Fruit fly (Drosophila melanogaster) whole organism, embryonic: Measurements from ENCODE around the gene MESR3.

ENCODE experiments used
- CG1024 ChIP-seq: fragments of 200-800 bp; sonication (Bioruptor generic); IDR thresholded peaks from 2 replicates; pipeline ENCODE4 v1.3.6; 2022; ENCODE audit warnings: missing biosample characterization, missing genetic modification characterization
- CG10267 ChIP-seq: fragments of 200-800 bp; sonication (Bioruptor generic); optimal IDR thresholded peaks from 2 replicates; lab custom pipeline; 2018; ENCODE audit warnings: missing biosample characterization, mild to moderate bottlenecking, missing genetic modification characterization, moderate library complexity
- CG10321 ChIP-seq: fragments of 200-800 bp; sonication (Bioruptor generic); IDR thresholded peaks from 2 replicates; pipeline ENCODE4 v1.3.6; 2022; ENCODE audit warnings: missing biosample characterization, missing genetic modification characterization
- CG10654 ChIP-seq: fragments of 200-800 bp; sonication (Bioruptor generic); optimal IDR thresholded peaks from 2 replicates; lab custom pipeline; 2016; ENCODE audit warnings: missing biosample characterization, missing genetic modification characterization
- CG12744 ChIP-seq: fragments of 200-800 bp; sonication (Bioruptor generic); optimal IDR thresholded peaks from 2 replicates; lab custom pipeline; 2016; ENCODE audit warnings: missing biosample characterization, missing genetic modification characterization
- CG12769 ChIP-seq: fragments of 200-800 bp; sonication (Bioruptor generic); optimal IDR thresholded peaks from 2 replicates; lab custom pipeline; 2019; ENCODE audit warnings: missing biosample characterization, mild to moderate bottlenecking, missing genetic modification characterization, moderate library complexity
- CG13894 ChIP-seq: fragments of 200-800 bp; sonication (Bioruptor generic); optimal IDR thresholded peaks from 3 replicates; lab custom pipeline; 2018; ENCODE audit warnings: missing biosample characterization, mild to moderate bottlenecking, missing genetic modification characterization, moderate library complexity
- CG1832 ChIP-seq: fragments of 200-800 bp; sonication (Bioruptor generic); optimal IDR thresholded peaks from 2 replicates; lab custom pipeline; 2017; ENCODE audit warnings: missing biosample characterization, mild to moderate bottlenecking, missing genetic modification characterization, inconsistent platforms
- CG2116 ChIP-seq: fragments of 200-800 bp; sonication (Bioruptor generic); optimal IDR thresholded peaks from 3 replicates; lab custom pipeline; 2018; ENCODE audit warnings: missing biosample characterization, mild to moderate bottlenecking, missing genetic modification characterization
- CG30403 ChIP-seq: fragments of 200-800 bp; sonication (Bioruptor generic); optimal IDR thresholded peaks from 3 replicates; lab custom pipeline; 2016; ENCODE audit warnings: missing biosample characterization, missing genetic modification characterization
- CG30431 ChIP-seq: fragments of 200-800 bp; sonication (Bioruptor generic); optimal IDR thresholded peaks from 2 replicates; lab custom pipeline; 2017; ENCODE audit warnings: missing biosample characterization, missing genetic modification characterization
- CG34224 ChIP-seq: fragments of 200-800 bp; sonication (Bioruptor generic); IDR thresholded peaks from 3 replicates; pipeline ENCODE4 v1.3.6; 2022; ENCODE audit warnings: missing biosample characterization, missing genetic modification characterization; ENCODE audit not compliant: partially characterized antibody
- CG34376 ChIP-seq: fragments of 200-800 bp; sonication (Bioruptor generic); optimal IDR thresholded peaks from 2 replicates; lab custom pipeline; 2018; ENCODE audit warnings: missing biosample characterization, mild to moderate bottlenecking, missing genetic modification characterization
- CG3726 ChIP-seq: fragments of 200-800 bp; sonication (Bioruptor generic); IDR thresholded peaks from 3 replicates; pipeline ENCODE4, ENCODE4 v1.3.6; 2022; ENCODE audit warnings: missing biosample characterization, missing genetic modification characterization
- CG3838 ChIP-seq: fragments of 200-800 bp; sonication (Bioruptor generic); optimal IDR thresholded peaks from 3 replicates; lab custom pipeline; 2016; ENCODE audit warnings: missing biosample characterization, missing genetic modification characterization
- CG4707 ChIP-seq: fragments of 200-800 bp; sonication (Bioruptor generic); optimal IDR thresholded peaks from 2 replicates; lab custom pipeline; 2018; ENCODE audit warnings: missing biosample characterization, mild to moderate bottlenecking, missing genetic modification characterization, moderate library complexity
- CG8478 ChIP-seq: fragments of >200 bp; optimal IDR thresholded peaks from 2 replicates; lab custom pipeline; 2018
- CrebB ChIP-seq: fragments of 200-800 bp; sonication (Bioruptor generic); optimal IDR thresholded peaks from 3 replicates; lab custom pipeline; 2018; ENCODE audit warnings: missing biosample characterization, mild to moderate bottlenecking, missing genetic modification characterization
- Dad ChIP-seq: fragments of 200-800 bp; sonication (Bioruptor generic); optimal IDR thresholded peaks from 3 replicates; lab custom pipeline; 2016; ENCODE audit warnings: missing biosample characterization, missing genetic modification characterization
- Elba2 ChIP-seq: fragments of 200-800 bp; sonication (Bioruptor generic); optimal IDR thresholded peaks from 3 replicates; lab custom pipeline; 2016; ENCODE audit warnings: missing biosample characterization, missing genetic modification characterization
- HLH3B ChIP-seq: fragments of 200-800 bp; sonication (Bioruptor generic); IDR thresholded peaks from 2 replicates; pipeline ENCODE4 v1.3.6; 2022; ENCODE audit warnings: missing biosample characterization, missing genetic modification characterization
- Hr3 ChIP-seq: fragments of 200-800 bp; sonication (Bioruptor generic); optimal IDR thresholded peaks from 3 replicates; lab custom pipeline; 2016; ENCODE audit warnings: missing biosample characterization, missing genetic modification characterization
- Hsf ChIP-seq: fragments of 200-800 bp; sonication (Bioruptor generic); optimal IDR thresholded peaks from 3 replicates; lab custom pipeline; 2016; ENCODE audit warnings: missing biosample characterization, missing genetic modification characterization
- MBD-R2 ChIP-seq: fragments of 200-800 bp; sonication (Bioruptor generic); IDR thresholded peaks from 2 replicates; pipeline ENCODE4 v1.3.6; 2022; ENCODE audit warnings: missing biosample characterization, missing genetic modification characterization
- Oli ChIP-seq: fragments of 200-800 bp; sonication (Bioruptor generic); optimal IDR thresholded peaks from 2 replicates; lab custom pipeline; 2018; ENCODE audit warnings: missing biosample characterization, mild to moderate bottlenecking, missing genetic modification characterization, moderate library complexity
- Optix ChIP-seq: fragments of 200-800 bp; sonication (Bioruptor generic); IDR thresholded peaks from 3 replicates; pipeline ENCODE4 v1.3.6; 2022; ENCODE audit warnings: missing biosample characterization, missing genetic modification characterization
- Ptx1 ChIP-seq: fragments of 200-800 bp; sonication (Bioruptor generic); IDR thresholded peaks from 2 replicates; pipeline ENCODE4 v1.3.6; 2022; ENCODE audit warnings: missing biosample characterization, missing genetic modification characterization
- TFAM ChIP-seq: fragments of 200-800 bp; sonication (Bioruptor generic); optimal IDR thresholded peaks from 2 replicates; lab custom pipeline; 2017; ENCODE audit warnings: missing biosample characterization, missing genetic modification characterization, inconsistent platforms
- br ChIP-seq: fragments of >200 bp; optimal IDR thresholded peaks from 2 replicates; lab custom pipeline; 2017
- btn ChIP-seq: fragments of 200-800 bp; sonication (Bioruptor generic); optimal IDR thresholded peaks from 2 replicates; lab custom pipeline; 2016; ENCODE audit warnings: missing biosample characterization, missing genetic modification characterization
- cato ChIP-seq: fragments of 200-800 bp; sonication (Bioruptor generic); optimal IDR thresholded peaks from 2 replicates; lab custom pipeline; 2016; ENCODE audit warnings: missing biosample characterization, missing genetic modification characterization, borderline replicate concordance
- chif ChIP-seq, 2 experiments: fragments of 200-800 bp; sonication (Bioruptor generic); optimal IDR thresholded peaks; 3 replicates each; lab custom pipeline; 2016; ENCODE audit warnings: missing biosample characterization in 2 of 2, missing genetic modification characterization in 2 of 2
- chn ChIP-seq: fragments of 200-800 bp; sonication (Bioruptor generic); optimal IDR thresholded peaks from 2 replicates; lab custom pipeline; 2016; ENCODE audit warnings: missing biosample characterization, missing genetic modification characterization
- crc ChIP-seq: fragments of 200-800 bp; sonication (Bioruptor generic); optimal IDR thresholded peaks from 2 replicates; lab custom pipeline; 2016; ENCODE audit warnings: missing biosample characterization, missing genetic modification characterization
- dysf ChIP-seq: fragments of 200-800 bp; sonication (Bioruptor generic); IDR thresholded peaks from 3 replicates; pipeline ENCODE4 v1.3.6; 2022; ENCODE audit warnings: missing biosample characterization, missing genetic modification characterization
- en ChIP-seq: fragments of 200-800 bp; sonication (Bioruptor generic); optimal IDR thresholded peaks from 2 replicates; lab custom pipeline; 2016; ENCODE audit warnings: missing biosample characterization, missing genetic modification characterization
- kay ChIP-seq: fragments of 200-800 bp; sonication (Bioruptor generic); optimal IDR thresholded peaks from 2 replicates; lab custom pipeline; 2016; ENCODE audit warnings: missing biosample characterization, missing genetic modification characterization
- lbe ChIP-seq: fragments of 200-800 bp; sonication (Bioruptor generic); optimal IDR thresholded peaks from 2 replicates; lab custom pipeline; 2016; ENCODE audit warnings: missing biosample characterization, mild to moderate bottlenecking, missing genetic modification characterization
- luna ChIP-seq: fragments of 200-800 bp; sonication (Bioruptor generic); optimal IDR thresholded peaks from 2 replicates; lab custom pipeline; 2016; ENCODE audit warnings: missing biosample characterization, missing genetic modification characterization
- org-1 ChIP-seq: fragments of 200-800 bp; sonication (Bioruptor generic); optimal IDR thresholded peaks from 2 replicates; lab custom pipeline; 2017; ENCODE audit warnings: missing biosample characterization, missing genetic modification characterization
- peb ChIP-seq: fragments of 200-800 bp; sonication (Bioruptor generic); IDR thresholded peaks from 2 replicates; pipeline ENCODE4 v1.3.6; 2022; ENCODE audit warnings: missing biosample characterization, missing genetic modification characterization
- pros ChIP-seq: fragments of 200-800 bp; sonication (Bioruptor generic); optimal IDR thresholded peaks from 3 replicates; lab custom pipeline; 2019; ENCODE audit warnings: missing biosample characterization, mild to moderate bottlenecking, missing genetic modification characterization, moderate library complexity
- repo ChIP-seq: fragments of 200-800 bp; sonication (Bioruptor generic); optimal IDR thresholded peaks from 2 replicates; lab custom pipeline; 2016; ENCODE audit warnings: missing biosample characterization, missing genetic modification characterization
- ro ChIP-seq: fragments of 200-800 bp; sonication (Bioruptor generic); IDR thresholded peaks from 2 replicates; pipeline ENCODE4 v1.3.6; 2022; ENCODE audit warnings: missing biosample characterization, missing genetic modification characterization
- scrt ChIP-seq: fragments of 200-800 bp; sonication (Bioruptor generic); optimal IDR thresholded peaks from 2 replicates; lab custom pipeline; 2018; ENCODE audit warnings: missing biosample characterization, mild to moderate bottlenecking, missing genetic modification characterization, moderate library complexity
- slp2 ChIP-seq: fragments of 200-800 bp; sonication (Bioruptor generic); optimal IDR thresholded peaks from 2 replicates; lab custom pipeline; 2016; ENCODE audit warnings: missing biosample characterization, missing genetic modification characterization
- sob ChIP-seq: fragments of 200-800 bp; sonication (Bioruptor generic); IDR thresholded peaks from 2 replicates; pipeline ENCODE4 v1.3.6; 2022; ENCODE audit warnings: missing biosample characterization, missing genetic modification characterization
- sqz ChIP-seq: fragments of 200-800 bp; sonication (Bioruptor generic); optimal IDR thresholded peaks from 3 replicates; lab custom pipeline; 2018; ENCODE audit warnings: missing biosample characterization, mild to moderate bottlenecking, missing genetic modification characterization
- vvl ChIP-seq: fragments of 200-800 bp; sonication (Bioruptor generic); IDR thresholded peaks from 2 replicates; pipeline ENCODE4 v1.3.6; 2022; ENCODE audit warnings: missing biosample characterization, missing genetic modification characterization
- wek ChIP-seq: fragments of 200-800 bp; sonication (Bioruptor generic); optimal IDR thresholded peaks from 3 replicates; lab custom pipeline; 2018; ENCODE audit warnings: missing biosample characterization, mild to moderate bottlenecking, missing genetic modification characterization, moderate library complexity

MESR3 gene

dm6 chr2L:18693877-18694723 lies 77.0 kb downstream of the MESR3 start (continued):
- TF ChIP-seq luna (peak; percentile 0), wek (GFP tag; lab: Kevin White, UChicago) (no peak), CG30403 (GFP tag; lab: Kevin White, UChicago) (peak; percentile 59), CG34224 (GFP tag; lab: Robert Waterston, UW) (no peak; the same call in 2 of the 3 replicates), CG10267 (tag; lab: Kevin White, UChicago) (peak; percentile 5), CG1024 (GFP tag; lab: Robert Waterston, UW) (0 out of 2 replicates have a peak, but pooled peaks have one; percentile 36), CG13894 (tag; lab: Kevin White, UChicago) (peak; percentile 84)

DNA sequence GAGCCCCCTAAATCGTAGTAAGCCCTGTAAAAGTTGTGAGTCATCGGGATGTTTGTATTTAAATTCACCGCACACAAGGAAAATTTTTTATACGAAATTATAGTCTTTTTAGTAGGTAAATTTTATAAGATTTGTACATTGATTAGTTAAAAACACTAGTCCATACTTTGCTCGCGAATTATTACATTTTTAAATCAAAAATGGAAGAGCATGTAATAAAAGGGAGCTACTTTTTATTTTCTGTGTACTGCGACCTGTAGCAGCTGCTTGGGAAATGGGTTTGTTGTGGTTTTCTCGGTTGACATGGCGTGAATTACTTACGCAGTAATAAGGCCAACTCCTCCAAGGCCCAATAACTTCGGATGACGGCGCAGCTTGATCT lies 77.7 kb downstream of the MESR3 start:
- TF ChIP-seq org-1 (GFP tag; lab: Kevin White, UChicago) (no peak), HLH3B (0 out of 2 replicates have a peak, but pooled peaks have one; percentile 19), cato (GFP tag; lab: Kevin White, UChicago) (no peak), CG4707 (no peak), CG1832 (no peak), Elba2 (GFP tag; lab: Kevin White, UChicago) (no peak), br (lab: Kevin White, UChicago) (no peak), ro (GFP tag; lab: Robert Waterston, UW) (no peak), Ptx1 (peak; percentile 69), btn (GFP tag; lab: Kevin White, UChicago) (no peak), sqz (no peak), pros (no peak), Dad (GFP tag; lab: Kevin White, UChicago) (no peak), CG12744 (GFP tag; lab: Kevin White, UChicago) (no peak), slp2 (GFP tag; lab: Kevin White, UChicago) (no peak), Hr3 (GFP tag; lab: Kevin White, UChicago) (no peak), vvl (GFP tag; lab: Robert Waterston, UW) (peak; percentile 33; the same call in 1 of the 2 replicates), CG3726 (GFP tag; lab: Robert Waterston, UW) (no peak), CG34376 (GFP tag; lab: Kevin White, UChicago) (no peak), kay (GFP tag; lab: Kevin White, UChicago) (no peak), CrebB (no peak), Hsf (GFP tag; lab: Kevin White, UChicago) (peak; percentile 31), scrt (GFP tag; lab: Kevin White, UChicago) (no peak), Oli (tag; lab: Kevin White, UChicago) (peak; percentile 31), repo (no peak), crc (GFP tag; lab: Kevin White, UChicago) (no peak), CG10654 (GFP tag; lab: Kevin White, UChicago) (no peak), dysf (GFP tag; lab: Robert Waterston, UW) (peak; percentile 63; the same call in 2 of the 3 replicates), chn (GFP tag; lab: Kevin White, UChicago) (no peak), chif (GFP tag; optimal IDR thresholded peaks at IDR 0.05; lab: Kevin White, UChicago) (no peak), CG8478 (lab: Kevin White, UChicago) (no peak), CG3838 (no peak), TFAM (GFP tag; lab: Kevin White, UChicago) (no peak), Optix (GFP tag; lab: Robert Waterston, UW) (no peak), lbe (GFP tag; lab: Kevin White, UChicago) (no peak), sob (GFP tag; lab: Robert Waterston, UW) (peak; percentile 35), CG12769 (tag; lab: Kevin White, UChicago) (no peak), CG10321 (0 out of 2 replicates have a peak, but pooled peaks have one; percentile 5), CG2116 (GFP tag; lab: Kevin White, UChicago) (no peak), peb (GFP tag; lab: Robert Waterston, UW) (no peak), en (GFP tag; lab: Kevin White, UChicago) (no peak), MBD-R2 (GFP tag; lab: Robert Waterston, UW) (no peak), CG30431 (GFP tag; lab: Kevin White, UChicago) (no peak)
